Fruit fly (Drosophila melanogaster) whole organism, embryonic: ENCODE results near the gene HDAC4.

Source experiments
- ATbp ChIP-seq: fragments of 200-800 bp; sonication (Bioruptor generic); optimal IDR thresholded peaks from 2 replicates; lab custom pipeline; 2017; ENCODE audit warnings: missing biosample characterization, mild to moderate bottlenecking, missing genetic modification characterization, missing genetic modification reagents
- Abd-B ChIP-seq: fragments of 200-800 bp; sonication (Bioruptor generic); optimal IDR thresholded peaks from 2 replicates; lab custom pipeline; 2018; ENCODE audit warnings: missing biosample characterization, mild to moderate bottlenecking, missing genetic modification characterization, moderate library complexity
- Bteb2 ChIP-seq: fragments of 200-800 bp; sonication (Bioruptor generic); optimal IDR thresholded peaks from 2 replicates; lab custom pipeline; 2016; ENCODE audit warnings: missing biosample characterization, missing genetic modification characterization
- CG10979 ChIP-seq: fragments of 200-800 bp; sonication (Bioruptor generic); optimal IDR thresholded peaks from 2 replicates; lab custom pipeline; 2018; ENCODE audit warnings: missing biosample characterization, mild to moderate bottlenecking, missing genetic modification characterization, moderate library complexity
- CG11247 ChIP-seq: fragments of 200-800 bp; sonication (Bioruptor generic); IDR thresholded peaks from 2 replicates; pipeline ENCODE4 v1.3.6; 2022; ENCODE audit warnings: missing biosample characterization, missing genetic modification characterization
- CG11695 ChIP-seq: fragments of 200-800 bp; sonication (Bioruptor generic); IDR thresholded peaks from 3 replicates; pipeline ENCODE4 v1.3.6; 2022; ENCODE audit warnings: missing biosample characterization, missing genetic modification characterization
- CG12155 ChIP-seq: fragments of 200-800 bp; sonication (Bioruptor generic); optimal IDR thresholded peaks from 3 replicates; lab custom pipeline; 2016; ENCODE audit warnings: missing biosample characterization, missing genetic modification characterization
- CG12659 ChIP-seq: fragments of 200-800 bp; sonication (Bioruptor generic); optimal IDR thresholded peaks from 3 replicates; lab custom pipeline; 2017; ENCODE audit warnings: mild to moderate bottlenecking, missing biosample characterization, missing genetic modification reagents, missing genetic modification characterization
- CG15011 ChIP-seq: fragments of 200-800 bp; sonication (Bioruptor generic); optimal IDR thresholded peaks from 3 replicates; lab custom pipeline; 2018; ENCODE audit warnings: missing biosample characterization, mild to moderate bottlenecking, missing genetic modification characterization
- CG15479 ChIP-seq: fragments of 200-800 bp; sonication (Bioruptor generic); optimal IDR thresholded peaks from 3 replicates; lab custom pipeline; 2019; ENCODE audit warnings: missing biosample characterization, mild to moderate bottlenecking, missing genetic modification characterization, moderate library complexity
- CG15601 ChIP-seq: fragments of 200-800 bp; sonication (Bioruptor generic); optimal IDR thresholded peaks from 3 replicates; lab custom pipeline; 2019; ENCODE audit warnings: missing biosample characterization, mild to moderate bottlenecking, missing genetic modification characterization, moderate library complexity
- CG16779 ChIP-seq: fragments of 200-800 bp; sonication (Bioruptor generic); IDR thresholded peaks from 2 replicates; pipeline ENCODE4 v1.3.6; 2022; ENCODE audit warnings: missing biosample characterization, missing genetic modification characterization
- CG17186 ChIP-seq: fragments of 200-800 bp; sonication (Bioruptor generic); optimal IDR thresholded peaks from 3 replicates; lab custom pipeline; 2017; ENCODE audit warnings: missing biosample characterization, missing genetic modification reagents, missing genetic modification characterization
- CG17912 ChIP-seq: fragments of 200-800 bp; sonication (Bioruptor generic); optimal IDR thresholded peaks from 2 replicates; lab custom pipeline; 2018; ENCODE audit warnings: missing biosample characterization, mild to moderate bottlenecking, missing genetic modification characterization
- CG2120 ChIP-seq: fragments of 200-800 bp; sonication (Bioruptor generic); optimal IDR thresholded peaks from 3 replicates; lab custom pipeline; 2016; ENCODE audit warnings: missing biosample characterization, missing genetic modification characterization
- CG31441 ChIP-seq: fragments of 200-800 bp; sonication (Bioruptor generic); IDR thresholded peaks from 2 replicates; pipeline ENCODE4 v1.3.6; 2022; ENCODE audit warnings: missing biosample characterization, missing genetic modification characterization
- CG3838 ChIP-seq: fragments of 200-800 bp; sonication (Bioruptor generic); optimal IDR thresholded peaks from 3 replicates; lab custom pipeline; 2016; ENCODE audit warnings: missing biosample characterization, missing genetic modification characterization
- CG4282 ChIP-seq: fragments of 200-800 bp; sonication (Bioruptor generic); optimal IDR thresholded peaks from 2 replicates; lab custom pipeline; 2016; ENCODE audit warnings: missing biosample characterization, missing genetic modification characterization
- CG5180 ChIP-seq: fragments of 200-800 bp; sonication (Bioruptor generic); optimal IDR thresholded peaks from 3 replicates; lab custom pipeline; 2017; ENCODE audit warnings: missing biosample characterization, missing genetic modification characterization, mild to moderate bottlenecking, moderate library complexity, missing genetic modification reagents
- CG5245 ChIP-seq: fragments of 200-800 bp; sonication (Bioruptor generic); optimal IDR thresholded peaks from 3 replicates; lab custom pipeline; 2016; ENCODE audit warnings: missing biosample characterization, missing genetic modification characterization
- CG6175 ChIP-seq: fragments of 200-800 bp; sonication (Bioruptor generic); IDR thresholded peaks from 3 replicates; pipeline ENCODE4 v1.3.6; 2022; ENCODE audit warnings: missing biosample characterization, missing genetic modification characterization
- CG8388 ChIP-seq: fragments of 200-800 bp; sonication (Bioruptor generic); optimal IDR thresholded peaks from 2 replicates; lab custom pipeline; 2019; ENCODE audit warnings: missing biosample characterization, mild to moderate bottlenecking, missing genetic modification characterization, moderate library complexity
- CG8765 ChIP-seq: fragments of 200-800 bp; sonication (Bioruptor generic); IDR thresholded peaks from 2 replicates; pipeline ENCODE4 v1.3.6; 2022; ENCODE audit warnings: missing biosample characterization, missing genetic modification characterization
- CTCF ChIP-seq: fragments of 200-800 bp; sonication (Bioruptor generic); optimal IDR thresholded peaks from 2 replicates; lab custom pipeline; 2017; ENCODE audit warnings: missing biosample characterization, mild to moderate bottlenecking, missing genetic modification characterization, moderate library complexity
- Dip3 ChIP-seq: fragments of 200-800 bp; sonication (Bioruptor generic); optimal IDR thresholded peaks from 3 replicates; lab custom pipeline; 2016; ENCODE audit warnings: missing biosample characterization, missing genetic modification characterization
- Dp ChIP-seq: fragments of 200-800 bp; sonication (Bioruptor generic); optimal IDR thresholded peaks from 2 replicates; lab custom pipeline; 2018; ENCODE audit warnings: missing biosample characterization, mild to moderate bottlenecking, missing genetic modification characterization, moderate library complexity
- Ets97D ChIP-seq: fragments of 200-800 bp; sonication (Bioruptor generic); optimal IDR thresholded peaks from 3 replicates; lab custom pipeline; 2016; ENCODE audit warnings: missing biosample characterization, missing genetic modification characterization
- Fer2 ChIP-seq: fragments of 200-800 bp; sonication (Bioruptor generic); optimal IDR thresholded peaks from 2 replicates; lab custom pipeline; 2018; ENCODE audit warnings: missing biosample characterization, mild to moderate bottlenecking, missing genetic modification characterization, moderate library complexity
- Hey ChIP-seq: fragments of 200-800 bp; sonication (Bioruptor generic); optimal IDR thresholded peaks from 3 replicates; lab custom pipeline; 2018; ENCODE audit warnings: missing biosample characterization, mild to moderate bottlenecking, missing genetic modification characterization
- HmgD ChIP-seq: fragments of 200-800 bp; sonication (Bioruptor generic); optimal IDR thresholded peaks from 3 replicates; lab custom pipeline; 2016; ENCODE audit warnings: missing biosample characterization, missing genetic modification characterization
- Hr3 ChIP-seq: fragments of 200-800 bp; sonication (Bioruptor generic); optimal IDR thresholded peaks from 3 replicates; lab custom pipeline; 2016; ENCODE audit warnings: missing biosample characterization, missing genetic modification characterization
- Lim3 ChIP-seq: fragments of 200-800 bp; sonication (Bioruptor generic); IDR thresholded peaks from 2 replicates; pipeline ENCODE4 v1.3.6; 2022; ENCODE audit warnings: missing biosample characterization, missing genetic modification characterization
- Neu2 ChIP-seq: fragments of 200-800 bp; sonication (Bioruptor generic); optimal IDR thresholded peaks from 3 replicates; lab custom pipeline; 2016; ENCODE audit warnings: missing biosample characterization, missing genetic modification characterization, borderline replicate concordance
- Nf-YC ChIP-seq: fragments of 200-800 bp; optimal IDR thresholded peaks from 3 replicates; lab custom pipeline; 2019; ENCODE audit warnings: missing biosample characterization, mild to moderate bottlenecking, missing genetic modification characterization, moderate library complexity
- Scr ChIP-seq: fragments of 200-800 bp; sonication (Bioruptor generic); IDR thresholded peaks from 2 replicates; pipeline ENCODE4 v1.3.6; 2022; ENCODE audit warnings: missing biosample characterization, missing genetic modification characterization; ENCODE audit not compliant: partially characterized antibody
- Xrp1 ChIP-seq: fragments of 200-800 bp; sonication (Bioruptor generic); IDR thresholded peaks from 2 replicates; pipeline ENCODE4 v1.3.6; 2022; ENCODE audit warnings: missing biosample characterization, missing genetic modification characterization
- al ChIP-seq: fragments of 200-800 bp; sonication (Bioruptor generic); IDR thresholded peaks from 2 replicates; pipeline ENCODE4 v1.3.6; 2022; ENCODE audit warnings: missing biosample characterization, missing genetic modification characterization
- cg ChIP-seq: fragments of 200-800 bp; sonication (Bioruptor generic); optimal IDR thresholded peaks from 3 replicates; lab custom pipeline; 2019; ENCODE audit warnings: missing biosample characterization, mild to moderate bottlenecking, missing genetic modification characterization, moderate library complexity
- ems ChIP-seq: fragments of 200-800 bp; sonication (Bioruptor generic); optimal IDR thresholded peaks from 3 replicates; lab custom pipeline; 2016; ENCODE audit warnings: missing biosample characterization, missing genetic modification characterization
- gt ChIP-seq: fragments of 200-800 bp; sonication (Bioruptor generic); IDR thresholded peaks from 2 replicates; pipeline ENCODE4 v1.3.6; 2022; ENCODE audit warnings: missing biosample characterization, missing genetic modification characterization
- hbn ChIP-seq: fragments of 200-800 bp; sonication (Bioruptor generic); IDR thresholded peaks from 2 replicates; pipeline ENCODE4 v1.3.6; 2022; ENCODE audit warnings: missing biosample characterization, missing genetic modification characterization; ENCODE audit not compliant: partially characterized antibody
- jigr1 ChIP-seq: fragments of 200-800 bp; sonication (Bioruptor generic); IDR thresholded peaks from 3 replicates; pipeline ENCODE4 v1.3.6; 2022; ENCODE audit warnings: missing biosample characterization, missing genetic modification characterization
- lola ChIP-seq, 3 experiments: fragments of >200 bp in 2 of 3; fragments of 200-800 bp in 1 of 3; sonication (Bioruptor generic) in 1 of 3; optimal IDR thresholded peaks; 2 replicates each; lab custom pipeline; 2017 to 2019; ENCODE audit warnings: missing biosample characterization in 3 of 3, missing genetic modification characterization in 3 of 3, mild to moderate bottlenecking in 1 of 3, moderate library complexity in 1 of 3
- mam ChIP-seq: fragments of 200-800 bp; sonication (Bioruptor generic); optimal IDR thresholded peaks from 3 replicates; lab custom pipeline; 2016; ENCODE audit warnings: missing biosample characterization, missing genetic modification characterization
- nerfin-2 ChIP-seq: fragments of 200-800 bp; sonication (Bioruptor generic); IDR thresholded peaks from 2 replicates; pipeline ENCODE4 v1.3.6; 2022; ENCODE audit warnings: missing biosample characterization, missing genetic modification characterization; ENCODE audit not compliant: partially characterized antibody
- phol ChIP-seq: fragments of 200-800 bp; sonication (Bioruptor generic); optimal IDR thresholded peaks from 3 replicates; lab custom pipeline; 2018; ENCODE audit warnings: missing biosample characterization, mild to moderate bottlenecking, missing genetic modification characterization, moderate library complexity
- pzg ChIP-seq: fragments of 200-800 bp; sonication (Bioruptor generic); optimal IDR thresholded peaks from 3 replicates; lab custom pipeline; 2018; ENCODE audit warnings: missing biosample characterization, mild to moderate bottlenecking, missing genetic modification characterization, moderate library complexity
- ssp ChIP-seq: fragments of 200-800 bp; sonication (Bioruptor generic); IDR thresholded peaks from 2 replicates; pipeline ENCODE4 v1.3.6; 2022; ENCODE audit warnings: missing biosample characterization, missing genetic modification characterization
- stwl ChIP-seq: fragments of 200-800 bp; sonication (Bioruptor generic); optimal IDR thresholded peaks from 3 replicates; lab custom pipeline; 2018; ENCODE audit warnings: missing biosample characterization, mild to moderate bottlenecking, missing genetic modification characterization, moderate library complexity
- tio ChIP-seq: fragments of 200-800 bp; sonication (Bioruptor generic); optimal IDR thresholded peaks from 2 replicates; lab custom pipeline; 2017; ENCODE audit warnings: missing biosample characterization, missing genetic modification characterization, inconsistent platforms
- trh ChIP-seq: fragments of 200-800 bp; sonication (Bioruptor generic); optimal IDR thresholded peaks from 2 replicates; lab custom pipeline; 2016; ENCODE audit warnings: missing biosample characterization, missing genetic modification characterization

Gene HDAC4

dm6 chrX:13251310-13251709, 34.1 kb downstream of the HDAC4 start (continued):
- TF ChIP-seq Hr3 (peak; percentile 59), CG5180 (GFP tag; lab: Kevin White, UChicago) (peak; percentile 73), trh (GFP tag; lab: Kevin White, UChicago) (no peak), CG15601 (tag; lab: Kevin White, UChicago) (peak; percentile 63), ATbp (GFP tag; lab: Kevin White, UChicago) (peak; percentile 88), Abd-B (peak; percentile 68), CG11695 (peak; percentile 61), CG4282 (GFP tag; lab: Kevin White, UChicago) (no peak), CG8765 (GFP tag; lab: Robert Waterston, UW) (no peak), tio (peak; percentile 60), al (no peak), CG6175 (GFP tag; lab: Robert Waterston, UW) (peak; percentile 73; the same call in 1 of the 3 replicates), Hey (tag; lab: Kevin White, UChicago) (no peak), hbn (GFP tag; lab: Robert Waterston, UW) (no peak), pzg (GFP tag; lab: Kevin White, UChicago) (no peak), Dip3 (GFP tag; lab: Kevin White, UChicago) (peak; percentile 83), CG15011 (GFP tag; lab: Kevin White, UChicago) (peak; percentile 33), CG12659 (peak; percentile 62), CG15479 (GFP tag; lab: Kevin White, UChicago) (no peak), Nf-YC (tag; lab: Kevin White, UChicago) (no peak), HmgD (GFP tag; lab: Kevin White, UChicago) (no peak), CG17186 (peak; percentile 29), CG10979 (peak; percentile 70), gt (peak; percentile 58; the same call in 1 of the 2 replicates), CG5245 (GFP tag; lab: Kevin White, UChicago) (peak; percentile 65), jigr1 (GFP tag; lab: Robert Waterston, UW) (peak; percentile 60; the same call in 1 of the 3 replicates), CG17912 (GFP tag; lab: Kevin White, UChicago) (no peak), nerfin-2 (GFP tag; lab: Robert Waterston, UW) (no peak), Ets97D (peak; percentile 35), Xrp1 (peak; percentile 81), phol (tag; lab: Kevin White, UChicago) (peak; percentile 72), mam (peak; percentile 83), CG12155 (peak; percentile 72), Bteb2 (GFP tag; lab: Kevin White, UChicago) (peak; percentile 65), CG8388 (GFP tag; lab: Kevin White, UChicago) (peak; percentile 68), ems (GFP tag; lab: Kevin White, UChicago) (peak; percentile 47), Lim3 (GFP tag; lab: Robert Waterston, UW) (peak; percentile 29; the same call in 1 of the 2 replicates), Fer2 (tag; lab: Kevin White, UChicago) (no peak), Dp (no peak), CTCF (GFP tag; lab: Kevin White, UChicago) (peak; percentile 37), stwl (tag; lab: Kevin White, UChicago) (no peak), CG11247 (peak; percentile 60; the same call in 1 of the 2 replicates), CG16779 (GFP tag; lab: Robert Waterston, UW) (peak; percentile 64; the same call in 1 of the 2 replicates), ssp (GFP tag; lab: Robert Waterston, UW) (peak; percentile 69), Scr (GFP tag; lab: Robert Waterston, UW) (no peak), cg (GFP tag; lab: Kevin White, UChicago) (no peak), CG31441 (GFP tag; lab: Robert Waterston, UW) (peak; percentile 73), lola (GFP tag; optimal IDR thresholded peaks at IDR 0.05; lab: Kevin White, UChicago) (peak in 1 of 3 experiments; percentile 25), CG2120 (GFP tag; lab: Kevin White, UChicago) (peak; percentile 77), Neu2 (GFP tag; lab: Kevin White, UChicago) (no peak), CG3838 (GFP tag; lab: Kevin White, UChicago) (no peak)
